Fruit fly (Drosophila melanogaster): ENCODE measurements around the gene Xrp1.
A peak's percentile ranks its signal among the peaks of the same experiment; 100 is the strongest.

Xrp1 gene

DNA sequence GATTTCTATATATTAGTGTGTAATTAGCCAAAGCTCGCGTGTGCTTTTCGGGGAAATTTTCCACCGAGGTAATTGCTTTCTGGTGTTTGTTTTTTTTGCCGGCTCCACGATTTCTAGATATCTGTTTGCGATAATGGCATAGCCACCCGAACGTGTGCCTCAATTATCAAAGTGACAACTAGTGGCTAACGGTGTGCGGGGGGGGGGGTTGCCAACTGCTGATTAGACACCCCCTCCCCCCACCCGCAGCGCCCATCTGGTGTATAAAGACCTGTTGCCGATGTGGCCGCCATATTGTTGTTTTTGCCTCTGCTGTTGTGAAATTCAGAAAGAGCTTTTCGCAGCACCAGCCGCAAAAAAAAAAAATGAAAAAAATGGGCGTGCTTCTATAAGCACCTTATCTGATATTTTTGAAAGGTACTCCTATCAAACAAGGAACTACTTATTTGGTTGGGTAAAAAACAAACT is 4.1 kb downstream of the Xrp1 start (continued):
- TF ChIP-seq CG17359 (tag; optimal IDR thresholded peaks at IDR 0.05) (no peak), mam (GFP tag; optimal IDR thresholded peaks at IDR 0.05) (no peak), CG4707 (GFP tag; optimal IDR thresholded peaks at IDR 0.05) (no peak)

DNA sequence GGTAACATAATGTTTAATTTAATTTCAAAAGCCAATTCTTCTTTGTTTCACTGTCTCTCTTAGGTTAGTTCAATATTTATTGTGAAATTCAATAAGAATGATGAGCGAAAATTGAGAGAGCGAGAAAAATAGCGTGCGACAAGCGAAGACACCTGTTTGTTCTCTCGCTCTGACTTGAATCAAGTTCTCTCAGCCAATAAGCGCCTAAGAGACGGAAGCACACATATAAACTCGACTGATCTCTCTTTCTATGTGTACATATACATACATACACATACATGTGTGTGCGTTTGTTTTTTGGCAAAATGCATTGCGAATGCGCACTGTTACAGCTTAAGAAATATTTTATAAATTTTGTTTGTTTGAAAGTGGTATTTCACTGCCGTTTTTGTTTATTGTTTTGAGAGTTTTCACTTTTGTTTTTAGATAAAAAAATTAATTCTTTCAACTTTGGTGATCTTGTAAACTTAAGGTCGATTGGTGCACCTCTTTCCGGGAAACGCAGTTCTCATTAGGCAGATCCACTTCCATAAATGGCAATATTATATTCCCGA is 8.5 kb downstream of the Xrp1 start:
- no peak for TF ChIP-seq B-H2 (GFP tag; optimal IDR thresholded peaks at IDR 0.05)
- no peak for TF ChIP-seq CG13775 (GFP tag; optimal IDR thresholded peaks at IDR 0.05)
- TF ChIP-seq Bgb (GFP tag; IDR thresholded peaks at IDR 0.05; ENCODE audit: partially characterized antibody), result no peak
- no peak for TF ChIP-seq pho (GFP tag; optimal IDR thresholded peaks at IDR 0.05)
- no peak for TF ChIP-seq CG30403 (GFP tag; optimal IDR thresholded peaks at IDR 0.05)
- TF ChIP-seq Med (GFP tag), result peak; percentile 57
- peak; percentile 51 for TF ChIP-seq Xrp1 (GFP tag; IDR thresholded peaks at IDR 0.05)
- TF ChIP-seq Kr (GFP tag; optimal IDR thresholded peaks at IDR 0.05), result no peak
- no peak for TF ChIP-seq Optix (GFP tag; IDR thresholded peaks at IDR 0.05)
- no peak for TF ChIP-seq Opbp (GFP tag; IDR thresholded peaks at IDR 0.05; ENCODE audit: partially characterized antibody)
- no peak for TF ChIP-seq Blimp-1 (GFP tag; optimal IDR thresholded peaks at IDR 0.05)
- peak in 1 of 3 experiments; percentile 22 for TF ChIP-seq lola (GFP tag; optimal IDR thresholded peaks at IDR 0.05)
- TF ChIP-seq CG6175 (GFP tag; IDR thresholded peaks at IDR 0.05), result no peak
- no peak for TF ChIP-seq Fer2 (tag; optimal IDR thresholded peaks at IDR 0.05)
- no peak for TF ChIP-seq al (GFP tag; IDR thresholded peaks at IDR 0.05)
- TF ChIP-seq CG4854 (GFP tag; optimal IDR thresholded peaks at IDR 0.05), result peak; percentile 14
- TF ChIP-seq CG18599 (GFP tag; optimal IDR thresholded peaks at IDR 0.05), result no peak
- no peak for TF ChIP-seq E2f1 (GFP tag; IDR thresholded peaks at IDR 0.05)
- peak; percentile 31 for TF ChIP-seq HmgZ (tag; optimal IDR thresholded peaks at IDR 0.05)
- no peak for TF ChIP-seq CG8765 (GFP tag; IDR thresholded peaks at IDR 0.05)
- no peak for TF ChIP-seq Dfd (GFP tag; optimal IDR thresholded peaks at IDR 0.05)
- TF ChIP-seq ssp (GFP tag; IDR thresholded peaks at IDR 0.05), result no peak
- TF ChIP-seq CG16779 (GFP tag; IDR thresholded peaks at IDR 0.05), result no peak
- no peak for TF ChIP-seq slou (GFP tag; optimal IDR thresholded peaks at IDR 0.05)
- no peak for TF ChIP-seq CG13624 (GFP tag; optimal IDR thresholded peaks at IDR 0.05)
- TF ChIP-seq CG7928 (GFP tag; optimal IDR thresholded peaks at IDR 0.05), result no peak
- no peak for TF ChIP-seq CG2889 (GFP tag; IDR thresholded peaks at IDR 0.05)
- TF ChIP-seq her (GFP tag; optimal IDR thresholded peaks at IDR 0.05), result no peak
- no peak for TF ChIP-seq Dip3 (GFP tag; optimal IDR thresholded peaks at IDR 0.05)
- peak; percentile 12; the same call in 1 of the 3 replicates for TF ChIP-seq CG34422 (GFP tag; IDR thresholded peaks at IDR 0.05)
- TF ChIP-seq CG14860 (GFP tag; IDR thresholded peaks at IDR 0.05; ENCODE audit: partially characterized antibody), result no peak
- TF ChIP-seq Nf-YB (GFP tag; optimal IDR thresholded peaks at IDR 0.05), result peak; percentile 96
- TF ChIP-seq seq (GFP tag; IDR thresholded peaks at IDR 0.05), result no peak
- no peak for TF ChIP-seq MBD-R2 (GFP tag; IDR thresholded peaks at IDR 0.05)
- TF ChIP-seq CkIIα-i1 (GFP tag; IDR thresholded peaks at IDR 0.05), result no peak
- no peak for TF ChIP-seq CG4424 (GFP tag; optimal IDR thresholded peaks at IDR 0.05)
- no peak for TF ChIP-seq kay (GFP tag; optimal IDR thresholded peaks at IDR 0.05)
- peak; percentile 84 for TF ChIP-seq kah (GFP tag; optimal IDR thresholded peaks at IDR 0.05)
- TF ChIP-seq trem (tag; optimal IDR thresholded peaks at IDR 0.05), result no peak
- no peak for TF ChIP-seq CG8290 (GFP tag; optimal IDR thresholded peaks at IDR 0.05)
- peak in 1 of 2 experiments; percentile 2 for TF ChIP-seq CG8290 (tag; optimal IDR thresholded peaks at IDR 0.05)
- TF ChIP-seq CG4707 (GFP tag; optimal IDR thresholded peaks at IDR 0.05), result no peak
- no peak for TF ChIP-seq B-H1 (GFP tag; IDR thresholded peaks at IDR 0.05)
- TF ChIP-seq chn (GFP tag; optimal IDR thresholded peaks at IDR 0.05), result no peak
- TF ChIP-seq CG10274 (GFP tag; optimal IDR thresholded peaks at IDR 0.05), result no peak
- no peak for TF ChIP-seq D19A (tag; optimal IDR thresholded peaks at IDR 0.05)
- TF ChIP-seq eyg (GFP tag; optimal IDR thresholded peaks at IDR 0.05), result no peak
- no peak for TF ChIP-seq CG10959 (GFP tag; IDR thresholded peaks at IDR 0.05)

All from whole organism, embryonic.